Fruit fly (Drosophila melanogaster): Measurements from ENCODE around the gene CG4751.

dm6 chr2L:11105320-11105719 lies 25.2 kb upstream of the CG4751 start:
- TF ChIP-seq GATAd (GFP tag; optimal IDR thresholded peaks at IDR 0.05) (no peak), CG9705 (GFP tag; optimal IDR thresholded peaks at IDR 0.05) (no peak), Dif (GFP tag; optimal IDR thresholded peaks at IDR 0.05; ENCODE audit: partially characterized antibody) (no peak), psq (GFP tag; optimal IDR thresholded peaks at IDR 0.05) (no peak), OdsH (GFP tag; optimal IDR thresholded peaks at IDR 0.05) (no peak), h (GFP tag; optimal IDR thresholded peaks at IDR 0.05) (no peak), foxo (GFP tag; optimal IDR thresholded peaks at IDR 0.05) (no peak), ey (GFP tag; optimal IDR thresholded peaks at IDR 0.05) (no peak), br (GFP tag; optimal IDR thresholded peaks at IDR 0.05) (no peak), Dfd (GFP tag; optimal IDR thresholded peaks at IDR 0.05) (no peak), usp (GFP tag; optimal IDR thresholded peaks at IDR 0.05) (no peak), Abd-B (GFP tag; optimal IDR thresholded peaks at IDR 0.05) (no peak), lola (GFP tag; optimal IDR thresholded peaks at IDR 0.05) (no peak)

Measured in whole organism, wandering third instar larva.